Worm (Caenorhabditis elegans) whole organism, L1 larva: ENCODE results near the gene ani-3.

Source experiments
- C16A3.4 ChIP-seq: fragments of 150-350 bp; optimal IDR thresholded peaks from 2 replicates; lab custom pipeline; 2014; ENCODE audit warnings: missing biosample characterization, missing genetic modification characterization
- C34B4.2 ChIP-seq: sonication (generic microtip); optimal IDR thresholded peaks from 2 replicates; lab custom pipeline; 2017; ENCODE audit warnings: mild to moderate bottlenecking, missing genetic modification characterization, missing compliant biosample characterization
- F16B12.6 ChIP-seq: fragments of 150-350 bp; optimal IDR thresholded peaks from 2 replicates; lab custom pipeline; 2014; ENCODE audit warnings: missing biosample characterization, missing genetic modification characterization
- ama-1 ChIP-seq: fragments of 150-350 bp; optimal IDR thresholded peaks from 2 replicates; lab custom pipeline; 2014
- blmp-1 ChIP-seq: fragments of 150-350 bp; optimal IDR thresholded peaks from 2 replicates; lab custom pipeline; 2014; ENCODE audit warnings: missing biosample characterization, missing genetic modification characterization
- ceh-8 ChIP-seq: fragments of 200-800 bp; sonication (Bioruptor generic); optimal IDR thresholded peaks from 2 replicates; lab custom pipeline; 2018; ENCODE audit warnings: mild to moderate bottlenecking, missing genetic modification characterization, moderate library complexity, missing compliant biosample characterization
- ceh-82 ChIP-seq, 3 experiments: fragments of 150-350 bp in 1 of 3; sonication (generic microtip) in 2 of 3; optimal IDR thresholded peaks; 2 replicates each; lab custom pipeline; 2014 to 2017; ENCODE audit warnings: missing biosample characterization in 3 of 3, missing genetic modification characterization in 3 of 3
- dsc-1 ChIP-seq: sonication (generic microtip); optimal IDR thresholded peaks from 2 replicates; lab custom pipeline; 2016; ENCODE audit warnings: mild to moderate bottlenecking, missing genetic modification characterization, missing compliant biosample characterization
- efl-1 ChIP-seq, 4 experiments: fragments of 150-350 bp; optimal IDR thresholded peaks in 3 of 4; peaks in 1 of 4; 1 replicate in 1 of 4; 2 replicates in 3 of 4; lab custom pipeline; 2014; ENCODE audit warnings: missing biosample characterization in 2 of 4, missing genetic modification characterization in 2 of 4, missing genetic modification reagents in 2 of 4
- elt-2 ChIP-seq: sonication (generic microtip); optimal IDR thresholded peaks from 2 replicates; lab custom pipeline; 2016; ENCODE audit warnings: missing genetic modification characterization, mild to moderate bottlenecking, inconsistent platforms, missing compliant biosample characterization, missing genetic modification reagents
- elt-3 ChIP-seq, 6 experiments: fragments of 150-350 bp in 1 of 6; sonication (generic microtip); optimal IDR thresholded peaks; 2 replicates each; lab custom pipeline; 2017 to 2018; ENCODE audit warnings: missing biosample characterization in 6 of 6, missing genetic modification characterization in 6 of 6, inconsistent platforms in 1 of 6
- fkh-4 ChIP-seq: sonication (generic microtip); optimal IDR thresholded peaks from 2 replicates; lab custom pipeline; 2016; ENCODE audit warnings: missing compliant biosample characterization, missing genetic modification characterization, borderline replicate concordance
- grh-1 ChIP-seq: fragments of 200-800 bp; sonication (Bioruptor generic); IDR thresholded peaks from 2 replicates; pipeline ENCODE4 v1.3.6; 2022; ENCODE audit warnings: missing genetic modification reagents, missing genetic modification characterization, missing compliant biosample characterization
- hlh-17 ChIP-seq: fragments of 200-800 bp; sonication (Bioruptor generic); optimal IDR thresholded peaks from 2 replicates; lab custom pipeline; 2018; ENCODE audit warnings: missing genetic modification characterization, mild to moderate bottlenecking, missing compliant biosample characterization, moderate library complexity, borderline replicate concordance
- hlh-4 ChIP-seq: sonication (generic microtip); optimal IDR thresholded peaks from 2 replicates; lab custom pipeline; 2016; ENCODE audit warnings: mild to moderate bottlenecking, missing genetic modification characterization, missing compliant biosample characterization
- hpl-2 ChIP-seq: fragments of 150-350 bp; optimal IDR thresholded peaks from 2 replicates; lab custom pipeline; 2014; ENCODE audit warnings: missing biosample characterization, missing genetic modification reagents, missing genetic modification characterization
- irx-1 ChIP-seq: sonication (generic microtip); optimal IDR thresholded peaks from 2 replicates; lab custom pipeline; 2016; ENCODE audit warnings: missing genetic modification characterization, missing compliant biosample characterization
- jun-1 ChIP-seq: fragments of 150-350 bp; optimal IDR thresholded peaks from 2 replicates; lab custom pipeline; 2014; ENCODE audit warnings: missing biosample characterization, missing genetic modification reagents, missing genetic modification characterization
- lin-14 ChIP-seq: fragments of 200-800 bp; sonication (Bioruptor generic); optimal IDR thresholded peaks from 2 replicates; lab custom pipeline; 2018; ENCODE audit warnings: mild to moderate bottlenecking, missing genetic modification characterization, moderate library complexity, missing compliant biosample characterization
- lin-35 ChIP-seq, 2 experiments: fragments of 150-350 bp; optimal IDR thresholded peaks; 2 replicates each; lab custom pipeline; 2014; ENCODE audit warnings: missing biosample characterization in 2 of 2, missing genetic modification characterization in 2 of 2, missing genetic modification reagents in 2 of 2
- lir-3 ChIP-seq: sonication (generic microtip); optimal IDR thresholded peaks from 2 replicates; lab custom pipeline; 2016; ENCODE audit warnings: mild to moderate bottlenecking, missing genetic modification characterization, moderate library complexity, missing compliant biosample characterization; ENCODE audit not compliant: poor library complexity
- lsy-2 ChIP-seq, 2 experiments: fragments of 150-350 bp; optimal IDR thresholded peaks; 2 replicates each; lab custom pipeline; 2014; ENCODE audit warnings: missing biosample characterization in 2 of 2, missing genetic modification characterization in 2 of 2
- mdl-1 ChIP-seq, 2 experiments: fragments of 150-350 bp; optimal IDR thresholded peaks; 2 replicates each; lab custom pipeline; 2014 to 2017; ENCODE audit warnings: missing biosample characterization in 2 of 2, missing genetic modification characterization in 2 of 2, inconsistent platforms in 1 of 2
- mep-1 ChIP-seq: fragments of 150-350 bp; optimal IDR thresholded peaks from 2 replicates; lab custom pipeline; 2014; ENCODE audit warnings: missing biosample characterization, missing genetic modification characterization
- nhr-11 ChIP-seq: fragments of 150-350 bp; optimal IDR thresholded peaks from 2 replicates; lab custom pipeline; 2014; ENCODE audit warnings: missing biosample characterization, missing genetic modification characterization
- nhr-19 ChIP-seq: fragments of 200-800 bp; sonication (Bioruptor generic); conservative IDR thresholded peaks from 2 replicates; pipeline ENCODE4 v1.3.6; 2022; ENCODE audit warnings: missing genetic modification characterization, missing compliant biosample characterization
- nhr-20 ChIP-seq: sonication (generic microtip); optimal IDR thresholded peaks from 2 replicates; lab custom pipeline; 2016; ENCODE audit warnings: mild to moderate bottlenecking, missing genetic modification characterization, missing compliant biosample characterization
- nhr-237 ChIP-seq: fragments of 150-350 bp; optimal IDR thresholded peaks from 2 replicates; lab custom pipeline; 2014; ENCODE audit warnings: missing biosample characterization, missing genetic modification characterization
- nhr-71 ChIP-seq: sonication (generic microtip); optimal IDR thresholded peaks from 2 replicates; lab custom pipeline; 2016; ENCODE audit warnings: mild to moderate bottlenecking, missing genetic modification characterization, moderate library complexity, missing compliant biosample characterization
- nhr-76 ChIP-seq: sonication (generic microtip); optimal IDR thresholded peaks from 2 replicates; lab custom pipeline; 2017; ENCODE audit warnings: missing biosample characterization, missing genetic modification characterization
- nhr-84 ChIP-seq: sonication (generic microtip); optimal IDR thresholded peaks from 2 replicates; lab custom pipeline; 2017; ENCODE audit warnings: missing biosample characterization, missing genetic modification characterization
- nhr-85 ChIP-seq: sonication (generic microtip); peaks from one replicate; lab custom pipeline; 2016; ENCODE audit warnings: missing genetic modification characterization, inconsistent platforms, missing compliant biosample characterization
- nhr-90 ChIP-seq: sonication (generic microtip); optimal IDR thresholded peaks from 2 replicates; lab custom pipeline; 2016; ENCODE audit warnings: mild to moderate bottlenecking, missing genetic modification characterization, missing compliant biosample characterization; ENCODE audit not compliant: poor library complexity
- pqm-1 ChIP-seq: sonication (generic microtip); optimal IDR thresholded peaks from 3 replicates; lab custom pipeline; 2017; ENCODE audit warnings: missing biosample characterization, missing genetic modification characterization
- snpc-4 ChIP-seq: fragments of 150-350 bp; optimal IDR thresholded peaks from 2 replicates; lab custom pipeline; 2014; ENCODE audit warnings: missing biosample characterization, missing genetic modification characterization
- snu-23 ChIP-seq: sonication (generic microtip); optimal IDR thresholded peaks from 2 replicates; lab custom pipeline; 2016; ENCODE audit warnings: missing genetic modification characterization, missing compliant biosample characterization
- sptf-1 ChIP-seq: fragments of 150-350 bp; optimal IDR thresholded peaks from 2 replicates; lab custom pipeline; 2014; ENCODE audit warnings: missing biosample characterization, missing genetic modification characterization
- swsn-7 ChIP-seq: sonication (generic microtip); optimal IDR thresholded peaks from 2 replicates; lab custom pipeline; 2016; ENCODE audit warnings: missing genetic modification characterization, missing compliant biosample characterization
- tbx-2 ChIP-seq: sonication (generic microtip); optimal IDR thresholded peaks from 2 replicates; lab custom pipeline; 2016; ENCODE audit warnings: missing genetic modification characterization, missing compliant biosample characterization
- tlp-1 ChIP-seq: fragments of 150-350 bp; optimal IDR thresholded peaks from 2 replicates; lab custom pipeline; 2014; ENCODE audit warnings: missing biosample characterization, missing genetic modification characterization
- unc-30 ChIP-seq: sonication (generic microtip); optimal IDR thresholded peaks from 2 replicates; lab custom pipeline; 2017; ENCODE audit warnings: missing biosample characterization, missing genetic modification characterization
- vab-15 ChIP-seq: sonication (generic microtip); optimal IDR thresholded peaks from 2 replicates; lab custom pipeline; 2017; ENCODE audit warnings: missing genotype, mild to moderate bottlenecking, missing genetic modification characterization, missing compliant biosample characterization
- ztf-11 ChIP-seq, 2 experiments: sonication (generic microtip); optimal IDR thresholded peaks; 2 replicates each; lab custom pipeline; 2016 to 2017; ENCODE audit warnings: missing genetic modification characterization in 2 of 2, missing biosample characterization in 1 of 2, missing compliant biosample characterization in 1 of 2
- ztf-4 ChIP-seq: fragments of 150-350 bp; optimal IDR thresholded peaks from 2 replicates; lab custom pipeline; 2014; ENCODE audit warnings: missing biosample characterization, missing genetic modification characterization

Gene ani-3

ce11 chrV:19697348-19698172 is at the start of gene ani-3, which contains the start of gene Y43F8C.13:
Gene ani-3, plus strand, starts transcription at chrV:19697732.
Gene Y43F8C.13, minus strand, starts transcription at chrV:19697398.
- TF ChIP-seq elt-3 (tag; optimal IDR thresholded peaks at IDR 0.05; lab: Kevin White, UChicago) (no peak), nhr-71 (no peak), lin-35 (GFP tag; optimal IDR thresholded peaks at IDR 0.05; lab: Kevin White, UChicago) (peak in 1 of 2 experiments; percentile 41), ama-1 (lab: Kevin White, UChicago) (no peak), mep-1 (tag; lab: Kevin White, UChicago) (no peak), nhr-11 (tag; lab: Kevin White, UChicago) (no peak), elt-2 (peak; percentile 72), pqm-1 (peak; percentile 85)
- TF ChIP-seq, all 84 proteins: peak for 3

ce11 chrV:19655151-19655550 is 42.4 kb upstream of the ani-3 start, which contains the start of gene dmd-3:
Gene dmd-3, minus strand, starts transcription at chrV:19655251.
- TF ChIP-seq unc-30 (tag; lab: Kevin White, UChicago), result no peak
- no peak for TF ChIP-seq nhr-76
- no peak for TF ChIP-seq ztf-11 (tag; optimal IDR thresholded peaks at IDR 0.05; lab: Kevin White, UChicago)
- TF ChIP-seq F16B12.6 (tag; lab: Kevin White, UChicago), result no peak
- TF ChIP-seq blmp-1 (tag; lab: Kevin White, UChicago), result no peak
- no peak for TF ChIP-seq hlh-4
- TF ChIP-seq, all 84 proteins: peak for 0

- TF ChIP-seq dsc-1 (no peak), vab-15 (tag; lab: Kevin White, UChicago) (no peak), ceh-8 (GFP tag; lab: Kevin White, UChicago) (no peak), ama-1 (lab: Kevin White, UChicago) (no peak), tlp-1 (tag; lab: Kevin White, UChicago) (no peak), sptf-1 (no peak), hpl-2 (no peak), ceh-82 (tag; optimal IDR thresholded peaks at IDR 0.05; lab: Kevin White, UChicago) (no peak), fkh-4 (tag; lab: Kevin White, UChicago) (no peak), ztf-11 (tag; optimal IDR thresholded peaks at IDR 0.05; lab: Kevin White, UChicago) (no peak), jun-1 (tag; lab: Kevin White, UChicago) (no peak), lsy-2 (tag; optimal IDR thresholded peaks at IDR 0.05; lab: Kevin White, UChicago) (no peak), ztf-4 (no peak)
Observed at ce11 chrV:19664574-19664973, 33.0 kb upstream of the ani-3 start.

ce11 chrV:19666308-19666707 is 31.2 kb upstream of the ani-3 start:
- TF ChIP-seq nhr-237 (tag; lab: Kevin White, UChicago), result peak; percentile 8
- TF ChIP-seq tbx-2 (tag; lab: Kevin White, UChicago), result peak; percentile 40
- peak; percentile 48 for TF ChIP-seq nhr-90 (tag; lab: Kevin White, UChicago)
- peak; percentile 15 for TF ChIP-seq swsn-7 (tag; lab: Kevin White, UChicago)
- peak; percentile 82 for TF ChIP-seq lin-14 (GFP tag; lab: Kevin White, UChicago)
- TF ChIP-seq vab-15 (tag; lab: Kevin White, UChicago), result peak; percentile 33
- TF ChIP-seq nhr-85 (tag; lab: Kevin White, UChicago), result peak; percentile 94
- TF ChIP-seq elt-3 (tag; optimal IDR thresholded peaks at IDR 0.05; lab: Kevin White, UChicago), result no peak
- no peak for TF ChIP-seq snpc-4 (tag; lab: Kevin White, UChicago)
- peak; percentile 15 for TF ChIP-seq nhr-20 (tag; lab: Kevin White, UChicago)
- TF ChIP-seq snu-23 (GFP tag; lab: Kevin White, UChicago), result peak; percentile 36
- TF ChIP-seq blmp-1 (tag; lab: Kevin White, UChicago), result peak; percentile 32
- peak in 1 of 3 experiments; percentile 45 for TF ChIP-seq ceh-82 (tag; optimal IDR thresholded peaks at IDR 0.05; lab: Kevin White, UChicago)
- no peak for TF ChIP-seq lir-3 (tag; lab: Kevin White, UChicago)
- no peak for TF ChIP-seq C34B4.2 (tag; lab: Kevin White, UChicago)
- peak; percentile 45 for TF ChIP-seq irx-1
- TF ChIP-seq nhr-84 (tag; lab: Kevin White, UChicago), result no peak
- TF ChIP-seq hlh-17 (GFP tag; lab: Kevin White, UChicago), result no peak
- TF ChIP-seq mdl-1 (tag; optimal IDR thresholded peaks at IDR 0.05; lab: Kevin White, UChicago), result peak in 1 of 2 experiments; percentile 43
- peak in 1 of 2 experiments; percentile 35 for TF ChIP-seq lin-35 (GFP tag; optimal IDR thresholded peaks at IDR 0.05; lab: Kevin White, UChicago)
- TF ChIP-seq nhr-11 (tag; lab: Kevin White, UChicago), result peak; percentile 11
- TF ChIP-seq lsy-2 (tag; optimal IDR thresholded peaks at IDR 0.05; lab: Kevin White, UChicago), result peak in 1 of 2 experiments; percentile 34
- TF ChIP-seq nhr-19 (GFP tag; lab: Robert Waterston, UW), result 0 out of 2 replicates have a peak, but pooled peaks have one; percentile 32
- 0 out of 2 replicates have a peak, but pooled peaks have one; percentile 18 for TF ChIP-seq grh-1 (GFP tag; lab: Robert Waterston, UW)
- TF ChIP-seq efl-1 (optimal IDR thresholded peaks at IDR 0.05; lab: Kevin White, UChicago), result peak in 1 of 2 experiments; percentile 6
- peak; percentile 17 to 58 for TF ChIP-seq efl-1 (GFP tag; optimal IDR thresholded peaks at IDR 0.05 in 1 of 2; lab: Kevin White, UChicago)
- TF ChIP-seq C16A3.4 (tag; lab: Kevin White, UChicago), result peak; percentile 11
- TF ChIP-seq, all 84 proteins: peak for 20
